Fruit fly (Drosophila melanogaster) whole organism, embryonic: ENCODE results near the gene PH4alphaEFB.

Source experiments
- ATbp ChIP-seq: fragments of 200-800 bp; sonication (Bioruptor generic); optimal IDR thresholded peaks from 2 replicates; lab custom pipeline; 2017; ENCODE audit warnings: missing biosample characterization, mild to moderate bottlenecking, missing genetic modification characterization, missing genetic modification reagents
- Asciz ChIP-seq: fragments of 200-800 bp; sonication (Bioruptor generic); optimal IDR thresholded peaks from 2 replicates; lab custom pipeline; 2017; ENCODE audit warnings: missing biosample characterization, mild to moderate bottlenecking, missing genetic modification characterization, missing genetic modification reagents
- CG1233 ChIP-seq: fragments of 200-800 bp; sonication (Bioruptor generic); optimal IDR thresholded peaks from 4 replicates; lab custom pipeline; 2018; ENCODE audit warnings: missing biosample characterization, mild to moderate bottlenecking, missing genetic modification characterization
- CG14441 ChIP-seq: fragments of 200-800 bp; sonication (Bioruptor generic); IDR thresholded peaks from 2 replicates; pipeline ENCODE4 v1.3.6; 2022; ENCODE audit warnings: missing biosample characterization, missing genetic modification characterization
- CG14860 ChIP-seq: fragments of 200-800 bp; sonication (Bioruptor generic); IDR thresholded peaks from 3 replicates; pipeline ENCODE4 v1.3.6; 2022; ENCODE audit warnings: missing biosample characterization, missing genetic modification characterization; ENCODE audit not compliant: partially characterized antibody
- CG15514 ChIP-seq: fragments of 200-800 bp; sonication (Bioruptor generic); optimal IDR thresholded peaks from 3 replicates; lab custom pipeline; 2017; ENCODE audit warnings: missing biosample characterization, missing genetic modification characterization, mild to moderate bottlenecking, moderate library complexity, missing genetic modification reagents
- CG15696 ChIP-seq: fragments of 200-800 bp; sonication (Bioruptor generic); optimal IDR thresholded peaks from 2 replicates; lab custom pipeline; 2019; ENCODE audit warnings: missing biosample characterization, mild to moderate bottlenecking, missing genetic modification characterization, moderate library complexity
- CG1647 ChIP-seq: fragments of 200-800 bp; sonication (Bioruptor generic); optimal IDR thresholded peaks from 3 replicates; lab custom pipeline; 2016; ENCODE audit warnings: missing biosample characterization, missing genetic modification characterization
- CG17186 ChIP-seq: fragments of 200-800 bp; sonication (Bioruptor generic); optimal IDR thresholded peaks from 3 replicates; lab custom pipeline; 2017; ENCODE audit warnings: missing biosample characterization, missing genetic modification reagents, missing genetic modification characterization
- CG17612 ChIP-seq: fragments of 200-800 bp; sonication (Bioruptor generic); IDR thresholded peaks from 2 replicates; pipeline ENCODE4 v1.3.6; 2022; ENCODE audit warnings: missing biosample characterization, missing genetic modification characterization
- CG18599 ChIP-seq: fragments of 200-800 bp; sonication (Bioruptor generic); optimal IDR thresholded peaks from 3 replicates; lab custom pipeline; 2017; ENCODE audit warnings: missing biosample characterization, missing genetic modification characterization, mild to moderate bottlenecking, moderate library complexity, missing genetic modification reagents
- CG2875 ChIP-seq: fragments of 200-800 bp; sonication (Bioruptor generic); optimal IDR thresholded peaks from 2 replicates; lab custom pipeline; 2017; ENCODE audit warnings: missing biosample characterization, mild to moderate bottlenecking, missing genetic modification characterization, missing genetic modification reagents
- CG31388 ChIP-seq: fragments of 200-800 bp; sonication (Bioruptor generic); optimal IDR thresholded peaks from 2 replicates; lab custom pipeline; 2016; ENCODE audit warnings: missing biosample characterization, missing genetic modification characterization
- CG3838 ChIP-seq: fragments of 200-800 bp; sonication (Bioruptor generic); optimal IDR thresholded peaks from 3 replicates; lab custom pipeline; 2016; ENCODE audit warnings: missing biosample characterization, missing genetic modification characterization
- CG4424 ChIP-seq: fragments of 200-800 bp; sonication (Bioruptor generic); optimal IDR thresholded peaks from 3 replicates; lab custom pipeline; 2016; ENCODE audit warnings: missing biosample characterization, missing genetic modification characterization
- CG4617 ChIP-seq: fragments of 200-800 bp; sonication (Bioruptor generic); optimal IDR thresholded peaks from 3 replicates; lab custom pipeline; 2016; ENCODE audit warnings: missing biosample characterization, missing genetic modification characterization, borderline replicate concordance
- CG7556 ChIP-seq: fragments of 200-800 bp; sonication (Bioruptor generic); optimal IDR thresholded peaks from 2 replicates; lab custom pipeline; 2017; ENCODE audit warnings: missing biosample characterization, mild to moderate bottlenecking, missing genetic modification characterization
- CG8359 ChIP-seq: fragments of 200-800 bp; sonication (Bioruptor generic); optimal IDR thresholded peaks from 2 replicates; lab custom pipeline; 2017; ENCODE audit warnings: missing biosample characterization, mild to moderate bottlenecking, missing genetic modification characterization, borderline replicate concordance
- CG8388 ChIP-seq: fragments of 200-800 bp; sonication (Bioruptor generic); optimal IDR thresholded peaks from 2 replicates; lab custom pipeline; 2019; ENCODE audit warnings: missing biosample characterization, mild to moderate bottlenecking, missing genetic modification characterization, moderate library complexity
- CG8924 ChIP-seq: fragments of 200-800 bp; optimal IDR thresholded peaks from 3 replicates; lab custom pipeline; 2019; ENCODE audit warnings: missing biosample characterization, mild to moderate bottlenecking, missing genetic modification characterization, moderate library complexity
- Chrac-16 ChIP-seq: fragments of 200-800 bp; sonication (Bioruptor generic); optimal IDR thresholded peaks from 3 replicates; lab custom pipeline; 2016; ENCODE audit warnings: missing biosample characterization, missing genetic modification characterization
- Elba2 ChIP-seq: fragments of 200-800 bp; sonication (Bioruptor generic); optimal IDR thresholded peaks from 3 replicates; lab custom pipeline; 2016; ENCODE audit warnings: missing biosample characterization, missing genetic modification characterization
- HLH4C ChIP-seq: fragments of 200-800 bp; sonication (Bioruptor generic); IDR thresholded peaks from 3 replicates; pipeline ENCODE4 v1.3.6; 2022; ENCODE audit warnings: missing biosample characterization, missing genetic modification characterization; ENCODE audit not compliant: partially characterized antibody
- Kr ChIP-seq: fragments of 200-800 bp; sonication (Bioruptor generic); optimal IDR thresholded peaks from 2 replicates; lab custom pipeline; 2017; ENCODE audit warnings: missing biosample characterization, mild to moderate bottlenecking, missing genetic modification characterization
- Lhr ChIP-seq: fragments of 200-800 bp; sonication (Bioruptor generic); optimal IDR thresholded peaks from 3 replicates; lab custom pipeline; 2017; ENCODE audit warnings: mild to moderate bottlenecking, missing biosample characterization, missing genetic modification reagents, missing genetic modification characterization
- MBD-R2 ChIP-seq: fragments of 200-800 bp; sonication (Bioruptor generic); IDR thresholded peaks from 2 replicates; pipeline ENCODE4 v1.3.6; 2022; ENCODE audit warnings: missing biosample characterization, missing genetic modification characterization
- Mad ChIP-seq: fragments of 200-800 bp; sonication (Bioruptor generic); optimal IDR thresholded peaks from 2 replicates; lab custom pipeline; 2016; ENCODE audit warnings: missing biosample characterization, missing genetic modification characterization
- Nf-YB ChIP-seq: fragments of 200-800 bp; sonication (Bioruptor generic); optimal IDR thresholded peaks from 3 replicates; lab custom pipeline; 2019; ENCODE audit warnings: missing biosample characterization, mild to moderate bottlenecking, missing genetic modification characterization, moderate library complexity
- Sox102F ChIP-seq: fragments of 200-800 bp; sonication (Bioruptor generic); optimal IDR thresholded peaks from 2 replicates; lab custom pipeline; 2018; ENCODE audit warnings: missing biosample characterization, mild to moderate bottlenecking, missing genetic modification characterization, moderate library complexity
- Sry-δ ChIP-seq: fragments of 200-800 bp; sonication (Bioruptor generic); optimal IDR thresholded peaks from 2 replicates; lab custom pipeline; 2016; ENCODE audit warnings: missing biosample characterization, missing genetic modification characterization
- Trl ChIP-seq, 3 experiments: fragments of >200 bp in 2 of 3; fragments of 200-800 bp in 1 of 3; sonication (Bioruptor generic) in 1 of 3; optimal IDR thresholded peaks; 2 replicates in 1 of 3; 3 replicates in 2 of 3; lab custom pipeline; 2016 to 2017; ENCODE audit warnings: missing biosample characterization in 1 of 3, missing genetic modification characterization in 1 of 3
- abd-A ChIP-seq: fragments of 200-800 bp; sonication (Bioruptor generic); optimal IDR thresholded peaks from 3 replicates; lab custom pipeline; 2019; ENCODE audit warnings: missing biosample characterization, mild to moderate bottlenecking, missing genetic modification characterization, moderate library complexity
- br ChIP-seq: fragments of >200 bp; optimal IDR thresholded peaks from 2 replicates; lab custom pipeline; 2017
- chm ChIP-seq: fragments of 200-800 bp; sonication (Bioruptor generic); IDR thresholded peaks from 2 replicates; pipeline ENCODE4 v1.3.6; 2022; ENCODE audit warnings: missing biosample characterization, missing genetic modification characterization
- danr ChIP-seq: fragments of 200-800 bp; sonication (Bioruptor generic); IDR thresholded peaks from 2 replicates; pipeline ENCODE4 v1.3.6; 2022; ENCODE audit warnings: missing biosample characterization, missing genetic modification characterization
- dpn ChIP-seq, 2 experiments: fragments of 200-800 bp; sonication (Bioruptor generic); optimal IDR thresholded peaks; 3 replicates each; lab custom pipeline; 2016; ENCODE audit warnings: missing biosample characterization in 2 of 2, missing genetic modification characterization in 2 of 2
- ems ChIP-seq: fragments of 200-800 bp; sonication (Bioruptor generic); optimal IDR thresholded peaks from 3 replicates; lab custom pipeline; 2016; ENCODE audit warnings: missing biosample characterization, missing genetic modification characterization
- fd64A ChIP-seq: fragments of 200-800 bp; sonication (Bioruptor generic); optimal IDR thresholded peaks from 3 replicates; lab custom pipeline; 2018; ENCODE audit warnings: missing biosample characterization, mild to moderate bottlenecking, missing genetic modification characterization
- gcm2 ChIP-seq: fragments of 200-800 bp; sonication (Bioruptor generic); optimal IDR thresholded peaks from 2 replicates; lab custom pipeline; 2016; ENCODE audit warnings: missing biosample characterization, missing genetic modification characterization
- gsb-n ChIP-seq: fragments of 200-800 bp; sonication (Bioruptor generic); optimal IDR thresholded peaks from 3 replicates; lab custom pipeline; 2018; ENCODE audit warnings: missing biosample characterization, mild to moderate bottlenecking, missing genetic modification characterization
- jumu ChIP-seq: fragments of 200-800 bp; sonication (Bioruptor generic); optimal IDR thresholded peaks from 3 replicates; lab custom pipeline; 2016; ENCODE audit warnings: missing biosample characterization, missing genetic modification characterization
- kah ChIP-seq: fragments of 200-800 bp; sonication (Bioruptor generic); optimal IDR thresholded peaks from 2 replicates; lab custom pipeline; 2018; ENCODE audit warnings: missing biosample characterization, mild to moderate bottlenecking, missing genetic modification characterization
- mirr ChIP-seq: fragments of 200-800 bp; sonication (Bioruptor generic); optimal IDR thresholded peaks from 3 replicates; lab custom pipeline; 2018; ENCODE audit warnings: missing biosample characterization, mild to moderate bottlenecking, missing genetic modification characterization
- nau ChIP-seq: fragments of 200-800 bp; sonication (Bioruptor generic); optimal IDR thresholded peaks from 3 replicates; lab custom pipeline; 2017; ENCODE audit warnings: missing biosample characterization, mild to moderate bottlenecking, missing genetic modification characterization, missing genetic modification reagents
- nerfin-1 ChIP-seq: fragments of 200-800 bp; sonication (Bioruptor generic); optimal IDR thresholded peaks from 3 replicates; lab custom pipeline; 2019; ENCODE audit warnings: missing biosample characterization, mild to moderate bottlenecking, missing genetic modification characterization, moderate library complexity
- ranshi ChIP-seq: fragments of 200-800 bp; sonication (Bioruptor generic); IDR thresholded peaks from 2 replicates; pipeline ENCODE4 v1.3.6; 2022; ENCODE audit warnings: missing biosample characterization, missing genetic modification characterization
- sisA ChIP-seq: fragments of 200-800 bp; sonication (Bioruptor generic); IDR thresholded peaks from 2 replicates; pipeline ENCODE4 v1.3.6; 2022; ENCODE audit warnings: missing biosample characterization, missing genetic modification characterization
- yki ChIP-seq: fragments of >200 bp; optimal IDR thresholded peaks from 3 replicates; lab custom pipeline; 2018
- zen2 ChIP-seq: fragments of 200-800 bp; sonication (Bioruptor generic); IDR thresholded peaks from 3 replicates; pipeline ENCODE4 v1.3.6; 2022; ENCODE audit warnings: missing biosample characterization, missing genetic modification characterization; ENCODE audit not compliant: partially characterized antibody

The PH4alphaEFB gene

DNA sequence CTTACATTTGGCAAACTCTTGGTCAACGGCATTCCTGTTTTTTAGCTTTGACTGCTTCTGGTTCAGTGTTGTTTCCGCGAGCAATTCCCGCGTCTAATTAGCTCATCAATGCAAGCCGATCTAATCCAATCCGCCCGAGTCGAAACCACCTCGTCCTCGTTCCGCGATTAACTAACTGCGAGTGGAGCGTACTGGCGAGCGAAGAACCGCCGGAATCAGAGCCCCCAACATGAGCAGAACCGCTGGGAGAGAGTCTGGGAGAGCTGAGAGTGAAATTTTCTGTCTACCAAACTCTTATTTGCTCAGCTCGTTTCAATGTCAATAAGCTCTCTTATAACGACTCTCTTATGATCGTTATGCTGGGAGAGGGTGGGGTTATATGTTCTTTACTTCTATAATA, 15.6 kb upstream of the PH4alphaEFB start (continued):
- peak; percentile 53 for TF ChIP-seq Sox102F (GFP tag; lab: Kevin White, UChicago)
- TF ChIP-seq gcm2 (GFP tag; lab: Kevin White, UChicago), result peak; percentile 72
- peak; percentile 57 for TF ChIP-seq CG7556 (GFP tag; lab: Kevin White, UChicago)
- TF ChIP-seq Elba2 (GFP tag; lab: Kevin White, UChicago), result no peak
- TF ChIP-seq CG18599 (GFP tag; lab: Kevin White, UChicago), result peak; percentile 83
- TF ChIP-seq CG2875, result peak; percentile 89
- TF ChIP-seq Lhr (GFP tag; lab: Kevin White, UChicago), result peak; percentile 60
- TF ChIP-seq abd-A, result no peak
- peak; percentile 78 for TF ChIP-seq gsb-n
- peak; percentile 53; the same call in 1 of the 2 replicates for TF ChIP-seq CG14441 (GFP tag; lab: Robert Waterston, UW)
- TF ChIP-seq dpn (GFP tag; optimal IDR thresholded peaks at IDR 0.05; lab: Kevin White, UChicago), result peak; percentile 6 to 84
- peak; percentile 91 for TF ChIP-seq ATbp (GFP tag; lab: Kevin White, UChicago)
- TF ChIP-seq nerfin-1, result peak; percentile 47
- peak; percentile 67; the same call in 1 of the 2 replicates for TF ChIP-seq MBD-R2 (GFP tag; lab: Robert Waterston, UW)
- TF ChIP-seq danr, result 0 out of 2 replicates have a peak, but pooled peaks have one; percentile 22
- TF ChIP-seq CG17186 (GFP tag; lab: Kevin White, UChicago), result peak; percentile 59
- TF ChIP-seq br (lab: Kevin White, UChicago), result no peak
- TF ChIP-seq CG1233 (GFP tag; lab: Kevin White, UChicago), result peak; percentile 85
- TF ChIP-seq jumu, result peak; percentile 59
- peak; percentile 57 for TF ChIP-seq yki (lab: Kevin White, UChicago)
- no peak for TF ChIP-seq HLH4C (GFP tag; lab: Robert Waterston, UW)
- no peak; the same call in 1 of the 2 replicates for TF ChIP-seq chm (GFP tag; lab: Robert Waterston, UW)
- TF ChIP-seq Nf-YB (GFP tag; lab: Kevin White, UChicago), result peak; percentile 14
- TF ChIP-seq Mad (GFP tag; lab: Kevin White, UChicago), result peak; percentile 70
- peak; percentile 75 for TF ChIP-seq ems (GFP tag; lab: Kevin White, UChicago)
- peak; percentile 0 for TF ChIP-seq CG4424
- peak; percentile 72 for TF ChIP-seq CG17612 (GFP tag; lab: Robert Waterston, UW)
- TF ChIP-seq fd64A (GFP tag; lab: Kevin White, UChicago), result peak; percentile 79
- peak; percentile 22 for TF ChIP-seq CG4617 (GFP tag; lab: Kevin White, UChicago)
- peak; percentile 50 for TF ChIP-seq Sry-δ (GFP tag; lab: Kevin White, UChicago)
- peak; percentile 89 for TF ChIP-seq nau
- peak; percentile 26 for TF ChIP-seq CG8388 (GFP tag; lab: Kevin White, UChicago)
- peak; percentile 65 for TF ChIP-seq CG31388
- no peak for TF ChIP-seq Chrac-16 (GFP tag; lab: Kevin White, UChicago)
- TF ChIP-seq Asciz (GFP tag; lab: Kevin White, UChicago), result peak; percentile 92
- no peak for TF ChIP-seq zen2 (GFP tag; lab: Robert Waterston, UW)
- peak; percentile 79; the same call in 1 of the 2 replicates for TF ChIP-seq ranshi (GFP tag; lab: Robert Waterston, UW)
- TF ChIP-seq CG14860 (GFP tag; lab: Robert Waterston, UW), result no peak
- peak; percentile 23 for TF ChIP-seq sisA (GFP tag; lab: Robert Waterston, UW)
- TF ChIP-seq Trl (optimal IDR thresholded peaks at IDR 0.05; lab: Kevin White, UChicago), result peak; percentile 85 to 95
- peak; percentile 82 for TF ChIP-seq Trl (GFP tag; optimal IDR thresholded peaks at IDR 0.05; lab: Kevin White, UChicago)
- peak; percentile 49 for TF ChIP-seq CG8359 (GFP tag; lab: Kevin White, UChicago)
- TF ChIP-seq CG15696 (tag; lab: Kevin White, UChicago), result peak; percentile 45
- no peak for TF ChIP-seq Kr (GFP tag; lab: Kevin White, UChicago)
- TF ChIP-seq CG1647 (GFP tag; lab: Kevin White, UChicago), result peak; percentile 87
- no peak for TF ChIP-seq CG8924 (tag; lab: Kevin White, UChicago)
- TF ChIP-seq mirr (GFP tag; lab: Kevin White, UChicago), result peak; percentile 73
- TF ChIP-seq kah (GFP tag; lab: Kevin White, UChicago), result peak; percentile 64
- TF ChIP-seq CG15514 (GFP tag; lab: Kevin White, UChicago), result peak; percentile 75
- TF ChIP-seq CG3838, result peak; percentile 80
